Fruit fly (Drosophila melanogaster) whole organism, wandering third instar larva: Measurements from ENCODE around the gene Acbp5.

ENCODE experiments used
- Abd-B ChIP-seq: fragments of >200 bp; optimal IDR thresholded peaks from 2 replicates; lab custom pipeline; 2017; ENCODE audit warnings: missing biosample characterization, missing genetic modification characterization
- CG32264 ChIP-seq: fragments of 200-800 bp; sonication (Bioruptor generic); optimal IDR thresholded peaks from 2 replicates; lab custom pipeline; 2016; ENCODE audit warnings: missing biosample characterization, missing genetic modification characterization
- CG9705 ChIP-seq: fragments of 200-800 bp; sonication (Bioruptor generic); optimal IDR thresholded peaks from 2 replicates; lab custom pipeline; 2018; ENCODE audit warnings: missing biosample characterization, mild to moderate bottlenecking, missing genetic modification characterization
- CrebA ChIP-seq: fragments of 200-800 bp; sonication (Bioruptor generic); optimal IDR thresholded peaks from 2 replicates; lab custom pipeline; 2016; ENCODE audit warnings: missing biosample characterization, mild to moderate bottlenecking, missing genetic modification characterization, borderline replicate concordance
- Dfd ChIP-seq: fragments of >200 bp; optimal IDR thresholded peaks from 2 replicates; lab custom pipeline; 2017; ENCODE audit warnings: missing biosample characterization, missing genetic modification characterization
- Dif ChIP-seq: fragments of 200-275, 200-300 bp; sonication (Bioruptor generic); optimal IDR thresholded peaks from 2 replicates; lab custom pipeline; 2018; ENCODE audit warnings: missing biosample characterization, missing genetic modification characterization; ENCODE audit not compliant: partially characterized antibody
- GATAd ChIP-seq: sonication (Bioruptor generic); optimal IDR thresholded peaks from 2 replicates; lab custom pipeline; 2016; ENCODE audit warnings: missing biosample characterization, missing genetic modification characterization
- HLH106 ChIP-seq: fragments of 200-800 bp; optimal IDR thresholded peaks from 3 replicates; lab custom pipeline; 2019; ENCODE audit warnings: missing biosample characterization, mild to moderate bottlenecking, missing genetic modification characterization, moderate library complexity
- Hnf4 ChIP-seq: fragments of 200-800 bp; sonication (Bioruptor generic); optimal IDR thresholded peaks from 2 replicates; lab custom pipeline; 2016; ENCODE audit warnings: missing biosample characterization, mild to moderate bottlenecking, missing genetic modification characterization
- Hr78 ChIP-seq: fragments of >200 bp; optimal IDR thresholded peaks from 2 replicates; lab custom pipeline; 2017; ENCODE audit warnings: missing biosample characterization, missing genetic modification characterization
- Hr83 ChIP-seq: fragments of 200-300 bp; sonication (Bioruptor generic); optimal IDR thresholded peaks from 2 replicates; lab custom pipeline; 2016; ENCODE audit warnings: missing biosample characterization, mild to moderate bottlenecking, missing genetic modification characterization, moderate library complexity; ENCODE audit not compliant: poor library complexity, severe bottlenecking
- Jra ChIP-seq: sonication (Bioruptor generic); optimal IDR thresholded peaks from 2 replicates; lab custom pipeline; 2016; ENCODE audit warnings: missing biosample characterization, missing genetic modification characterization
- Mio ChIP-seq: sonication (Bioruptor generic); optimal IDR thresholded peaks from 2 replicates; lab custom pipeline; 2016; ENCODE audit warnings: missing biosample characterization, missing genetic modification characterization
- Myc ChIP-seq: fragments of >200 bp; optimal IDR thresholded peaks from 2 replicates; lab custom pipeline; 2017
- N ChIP-seq: fragments of >200 bp; optimal IDR thresholded peaks from 2 replicates; lab custom pipeline; 2018; ENCODE audit warnings: missing biosample characterization, missing external identifiers, missing genetic modification characterization
- OdsH ChIP-seq: fragments of 200-800 bp; sonication (Bioruptor generic); optimal IDR thresholded peaks from 2 replicates; lab custom pipeline; 2016; ENCODE audit warnings: missing biosample characterization, mild to moderate bottlenecking, missing genetic modification characterization
- Rel ChIP-seq, 2 experiments: fragments of 200-800 bp; sonication (Bioruptor generic) in 1 of 2; optimal IDR thresholded peaks; 2 replicates in 1 of 2; 3 replicates in 1 of 2; lab custom pipeline; 2016 to 2019; ENCODE audit warnings: mild to moderate bottlenecking in 2 of 2, missing biosample characterization in 2 of 2, missing genetic modification characterization in 2 of 2, moderate library complexity in 1 of 2
- Sp1 ChIP-seq: fragments of 200-800 bp; sonication (Bioruptor generic); optimal IDR thresholded peaks from 3 replicates; lab custom pipeline; 2019; ENCODE audit warnings: missing biosample characterization, mild to moderate bottlenecking, missing genetic modification characterization, moderate library complexity
- Vsx2 ChIP-seq: fragments of 200-300, 225-300 bp; sonication (Bioruptor generic); optimal IDR thresholded peaks from 2 replicates; lab custom pipeline; 2018; ENCODE audit warnings: missing biosample characterization, missing genetic modification characterization; ENCODE audit not compliant: partially characterized antibody
- br ChIP-seq: fragments of 200-800 bp; sonication (Bioruptor generic); optimal IDR thresholded peaks from 2 replicates; lab custom pipeline; 2016; ENCODE audit warnings: missing biosample characterization, missing genetic modification characterization
- brk ChIP-seq: fragments of 200-800 bp; sonication (Bioruptor generic); optimal IDR thresholded peaks from 2 replicates; lab custom pipeline; 2016; ENCODE audit warnings: missing biosample characterization, mild to moderate bottlenecking, missing genetic modification characterization
- dl ChIP-seq, 2 experiments: fragments of 175-275, 200-275 bp in 1 of 2; fragments of 200-275 bp in 1 of 2; sonication (Bioruptor generic); optimal IDR thresholded peaks; lab custom pipeline; 2018; ENCODE audit warnings: mild to moderate bottlenecking in 2 of 2, missing biosample characterization in 2 of 2, missing genetic modification characterization in 2 of 2, moderate library complexity in 2 of 2; ENCODE audit not compliant: partially characterized antibody in 2 of 2, insufficient read depth in 1 of 2
- dmrt93B ChIP-seq: fragments of 200-800 bp; sonication (Bioruptor generic); optimal IDR thresholded peaks from 2 replicates; lab custom pipeline; 2018; ENCODE audit warnings: missing biosample characterization, mild to moderate bottlenecking, missing genetic modification characterization
- dsf ChIP-seq: sonication (Bioruptor generic); optimal IDR thresholded peaks from 2 replicates; lab custom pipeline; 2016; ENCODE audit warnings: missing biosample characterization, missing genetic modification characterization, borderline replicate concordance
- ey ChIP-seq: fragments of 200-800 bp; sonication (Bioruptor generic); optimal IDR thresholded peaks from 2 replicates; lab custom pipeline; 2016; ENCODE audit warnings: missing biosample characterization, missing genetic modification characterization
- foxo ChIP-seq, 2 experiments: fragments of 200-800 bp; sonication (Bioruptor generic); optimal IDR thresholded peaks; 2 replicates in 1 of 2; 3 replicates in 1 of 2; lab custom pipeline; 2016 to 2017; ENCODE audit warnings: missing biosample characterization in 2 of 2, missing genetic modification characterization in 2 of 2
- fru ChIP-seq: fragments of 200-800 bp; sonication (Bioruptor generic); optimal IDR thresholded peaks from 3 replicates; lab custom pipeline; 2016; ENCODE audit warnings: missing biosample characterization, mild to moderate bottlenecking, missing genetic modification characterization
- h ChIP-seq: fragments of 200-800 bp; sonication (Bioruptor generic); optimal IDR thresholded peaks from 3 replicates; lab custom pipeline; 2016; ENCODE audit warnings: missing biosample characterization, mild to moderate bottlenecking, missing genetic modification characterization
- jim ChIP-seq: fragments of 175-275, 200-325 bp; sonication (Bioruptor generic); optimal IDR thresholded peaks from 2 replicates; lab custom pipeline; 2016; ENCODE audit warnings: missing biosample characterization, mild to moderate bottlenecking, missing genetic modification characterization
- lola ChIP-seq: fragments of >200 bp; optimal IDR thresholded peaks from 2 replicates; lab custom pipeline; 2017; ENCODE audit warnings: missing biosample characterization, missing genetic modification characterization
- pan ChIP-seq: fragments of >200 bp; optimal IDR thresholded peaks from 2 replicates; lab custom pipeline; 2017
- psq ChIP-seq: fragments of 200-800 bp; sonication (Bioruptor generic); optimal IDR thresholded peaks from 3 replicates; lab custom pipeline; 2017; ENCODE audit warnings: missing biosample characterization, mild to moderate bottlenecking, missing genetic modification characterization, moderate library complexity
- rgr ChIP-seq: fragments of 200-800 bp; sonication (Bioruptor generic); optimal IDR thresholded peaks from 3 replicates; lab custom pipeline; 2016; ENCODE audit warnings: missing biosample characterization, mild to moderate bottlenecking, missing genetic modification characterization
- sage ChIP-seq: fragments of 200-800 bp; sonication (Bioruptor generic); optimal IDR thresholded peaks from 2 replicates; lab custom pipeline; 2016; ENCODE audit warnings: missing biosample characterization, mild to moderate bottlenecking, missing genetic modification characterization
- sv ChIP-seq: fragments of 200-800 bp; sonication (Bioruptor generic); optimal IDR thresholded peaks from 3 replicates; lab custom pipeline; 2016; ENCODE audit warnings: missing biosample characterization, missing genetic modification characterization
- tai ChIP-seq: sonication (Bioruptor generic); optimal IDR thresholded peaks from 2 replicates; lab custom pipeline; 2016; ENCODE audit warnings: missing biosample characterization, missing genetic modification characterization
- usp ChIP-seq: fragments of >200 bp; optimal IDR thresholded peaks from 2 replicates; lab custom pipeline; 2017; ENCODE audit warnings: missing biosample characterization, missing genetic modification characterization
- woc ChIP-seq: sonication (Bioruptor generic); optimal IDR thresholded peaks from 2 replicates; lab custom pipeline; 2016; ENCODE audit warnings: missing biosample characterization, mild to moderate bottlenecking, missing genetic modification characterization

Gene Acbp5

DNA sequence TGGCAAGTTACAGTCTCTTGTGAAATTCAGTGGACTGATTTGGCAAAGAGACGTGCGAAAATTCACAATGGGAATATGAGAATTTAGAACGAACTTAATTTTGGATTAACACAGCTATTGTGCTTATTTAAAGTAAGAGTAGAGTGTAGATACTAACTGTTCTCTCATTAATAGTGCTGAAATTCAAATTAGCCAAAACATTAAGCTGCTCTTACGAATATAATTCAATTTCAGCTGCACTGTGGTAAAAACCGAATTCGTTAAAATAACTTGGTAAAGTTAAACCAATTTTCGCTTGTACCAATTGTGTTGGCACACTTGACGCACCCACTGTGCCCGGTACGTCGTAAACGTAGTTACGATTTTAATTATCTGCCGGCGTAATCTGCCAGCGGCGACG is 20.5 kb downstream of the Acbp5 start (continued):
- TF ChIP-seq sv (GFP tag; lab: Kevin White, UChicago) (peak; percentile 19), Abd-B (GFP tag; lab: Kevin White, UChicago) (no peak), tai (GFP tag; lab: Kevin White, UChicago) (peak; percentile 6), Dfd (no peak), br (GFP tag; lab: Kevin White, UChicago) (peak; percentile 59), h (GFP tag; lab: Kevin White, UChicago) (peak; percentile 63), GATAd (no peak), brk (GFP tag; lab: Kevin White, UChicago) (no peak), pan (no peak), usp (GFP tag; lab: Kevin White, UChicago) (no peak), Vsx2 (GFP tag; lab: Kevin White, UChicago) (no peak), Dif (GFP tag; lab: Kevin White, UChicago) (no peak), CG9705 (GFP tag; lab: Kevin White, UChicago) (no peak), Hnf4 (no peak), Rel (GFP tag; optimal IDR thresholded peaks at IDR 0.05; lab: Kevin White, UChicago) (no peak), Rel (tag; optimal IDR thresholded peaks at IDR 0.05; lab: Kevin White, UChicago) (no peak)

DNA sequence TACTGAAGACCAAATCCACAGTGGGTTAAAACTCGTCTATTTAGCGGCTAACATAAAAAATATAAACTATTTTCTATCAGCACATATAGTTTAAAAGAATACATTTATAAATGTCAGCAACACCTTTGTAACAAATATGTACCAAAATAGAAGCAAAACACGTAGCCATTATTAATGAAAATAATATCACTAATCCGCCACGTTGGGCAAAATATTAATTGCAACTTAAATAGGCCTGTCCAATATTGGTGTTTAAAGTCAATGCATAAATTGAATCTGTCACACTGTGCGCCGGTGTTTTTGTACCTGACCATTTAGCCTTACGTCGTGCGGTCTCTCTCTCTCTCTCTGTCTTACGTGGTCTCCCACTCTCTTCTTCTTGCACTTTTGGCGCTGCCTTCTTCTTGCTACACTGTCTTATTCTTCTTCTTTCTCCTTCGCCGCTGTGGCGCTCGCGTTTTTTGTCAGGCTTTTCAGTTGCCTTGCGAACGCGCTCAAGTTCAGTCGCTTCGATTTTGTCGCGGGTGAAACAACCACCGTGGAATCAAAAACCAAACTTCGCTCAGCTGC is 22.3 kb downstream of the Acbp5 start:
- TF ChIP-seq Hr78 (GFP tag; lab: Kevin White, UChicago) (no peak), CrebA (GFP tag; lab: Kevin White, UChicago) (peak; percentile 70), Myc (no peak), CG32264 (GFP tag; lab: Kevin White, UChicago) (peak; percentile 87), Dif (GFP tag; lab: Kevin White, UChicago) (peak; percentile 41), pan (no peak), jim (GFP tag; lab: Kevin White, UChicago) (no peak), N (GFP tag; lab: Kevin White, UChicago) (no peak), sage (GFP tag; lab: Kevin White, UChicago) (peak; percentile 93), ey (peak; percentile 98), usp (GFP tag; lab: Kevin White, UChicago) (no peak), CG9705 (GFP tag; lab: Kevin White, UChicago) (peak; percentile 98), Dfd (no peak), Mio (GFP tag; lab: Kevin White, UChicago) (peak; percentile 84), GATAd (peak; percentile 68), br (GFP tag; lab: Kevin White, UChicago) (peak; percentile 97), dmrt93B (GFP tag; lab: Kevin White, UChicago) (peak; percentile 98), rgr (GFP tag; lab: Kevin White, UChicago) (peak; percentile 97), Jra (GFP tag; lab: Kevin White, UChicago) (peak; percentile 89), psq (GFP tag; lab: Kevin White, UChicago) (peak; percentile 96), brk (GFP tag; lab: Kevin White, UChicago) (peak; percentile 94), woc (GFP tag; lab: Kevin White, UChicago) (peak; percentile 97), dsf (GFP tag; lab: Kevin White, UChicago) (peak; percentile 82), dl (GFP tag; optimal IDR thresholded peaks at IDR 0.05; lab: Kevin White, UChicago; ENCODE audit: insufficient read depth in 1 of 2, partially characterized antibody in 2 of 2) (peak; percentile 9 to 73), Hr83 (GFP tag; lab: Kevin White, UChicago) (peak; percentile 76), foxo (GFP tag; optimal IDR thresholded peaks at IDR 0.05; lab: Kevin White, UChicago) (peak; percentile 86 to 97), Rel (GFP tag; optimal IDR thresholded peaks at IDR 0.05; lab: Kevin White, UChicago) (peak; percentile 86), Rel (tag; optimal IDR thresholded peaks at IDR 0.05; lab: Kevin White, UChicago) (peak; percentile 78), sv (GFP tag; lab: Kevin White, UChicago) (peak; percentile 99), fru (GFP tag; lab: Kevin White, UChicago) (peak; percentile 98), OdsH (GFP tag; lab: Kevin White, UChicago) (peak; percentile 98), Vsx2 (GFP tag; lab: Kevin White, UChicago) (peak; percentile 87), Hnf4 (peak; percentile 93), HLH106 (tag; lab: Kevin White, UChicago) (peak; percentile 98), h (GFP tag; lab: Kevin White, UChicago) (peak; percentile 98), tai (GFP tag; lab: Kevin White, UChicago) (peak; percentile 94), Sp1 (GFP tag; lab: Kevin White, UChicago) (peak; percentile 98), Abd-B (GFP tag; lab: Kevin White, UChicago) (no peak), lola (GFP tag; lab: Kevin White, UChicago) (no peak)
